Fruit fly (Drosophila melanogaster) whole organism, prepupa: ENCODE data around the gene CG6726.

Experiments used
- CG32006 ChIP-seq: fragments of 200-800 bp; sonication (Bioruptor generic); optimal IDR thresholded peaks from 3 replicates; lab custom pipeline; 2017; ENCODE audit warnings: missing biosample characterization, mild to moderate bottlenecking, missing genetic modification characterization
- CG6276 ChIP-seq: fragments of 200-800 bp; sonication (Bioruptor generic); optimal IDR thresholded peaks from 2 replicates; lab custom pipeline; 2017; ENCODE audit warnings: missing biosample characterization, mild to moderate bottlenecking, missing genetic modification characterization
- CG6792 ChIP-seq: fragments of 200-800 bp; sonication (Bioruptor generic); optimal IDR thresholded peaks from 3 replicates; lab custom pipeline; 2016; ENCODE audit warnings: missing biosample characterization, missing genetic modification characterization
- Eip78C ChIP-seq: fragments of 200-800 bp; sonication (Bioruptor generic); peaks from one replicate; lab custom pipeline; 2016; ENCODE audit warnings: missing biosample characterization, missing genetic modification characterization

- no peak for TF ChIP-seq Eip78C
- TF ChIP-seq CG32006 (GFP tag; lab: Kevin White, UChicago): no peak
- no peak for TF ChIP-seq CG6792 (GFP tag; lab: Kevin White, UChicago)
- TF ChIP-seq CG6276 (GFP tag; lab: Kevin White, UChicago): no peak
Observed at dm6 chr3R:23048089-23048689, 43.3 kb upstream of the CG6726 start, which contains the start of gene CG17121.
